Fruit fly (Drosophila melanogaster) whole organism, embryonic: ENCODE results near the gene CG45061.

Source experiments
- Bgb ChIP-seq: fragments of 200-800 bp; sonication (Bioruptor generic); IDR thresholded peaks from 2 replicates; pipeline ENCODE4 v1.3.6; 2022; ENCODE audit warnings: missing biosample characterization, missing genetic modification characterization; ENCODE audit not compliant: partially characterized antibody
- Blimp-1 ChIP-seq: fragments of 200-800 bp; sonication (Bioruptor generic); optimal IDR thresholded peaks from 3 replicates; lab custom pipeline; 2018; ENCODE audit warnings: missing biosample characterization, missing genetic modification characterization, mild to moderate bottlenecking, moderate library complexity, missing genetic modification reagents
- BtbVII ChIP-seq: fragments of 200-800 bp; sonication (Bioruptor generic); optimal IDR thresholded peaks from 3 replicates; lab custom pipeline; 2017; ENCODE audit warnings: missing biosample characterization, mild to moderate bottlenecking, missing genetic modification characterization
- CG10431 ChIP-seq: fragments of 200-800 bp; sonication (Bioruptor generic); optimal IDR thresholded peaks from 3 replicates; lab custom pipeline; 2018; ENCODE audit warnings: missing biosample characterization, mild to moderate bottlenecking, missing genetic modification characterization
- CG10543 ChIP-seq: fragments of 200-800 bp; sonication (Bioruptor generic); optimal IDR thresholded peaks from 3 replicates; lab custom pipeline; 2017; ENCODE audit warnings: missing biosample characterization, mild to moderate bottlenecking, missing genetic modification characterization, moderate library complexity
- CG12769 ChIP-seq: fragments of 200-800 bp; sonication (Bioruptor generic); optimal IDR thresholded peaks from 2 replicates; lab custom pipeline; 2019; ENCODE audit warnings: missing biosample characterization, mild to moderate bottlenecking, missing genetic modification characterization, moderate library complexity
- CG13894 ChIP-seq: fragments of 200-800 bp; sonication (Bioruptor generic); optimal IDR thresholded peaks from 3 replicates; lab custom pipeline; 2018; ENCODE audit warnings: missing biosample characterization, mild to moderate bottlenecking, missing genetic modification characterization, moderate library complexity
- CG15269 ChIP-seq: fragments of 200-800 bp; sonication (Bioruptor generic); optimal IDR thresholded peaks from 2 replicates; lab custom pipeline; 2018; ENCODE audit warnings: missing biosample characterization, mild to moderate bottlenecking, missing genetic modification characterization, moderate library complexity
- CG1603 ChIP-seq: fragments of 200-800 bp; sonication (Bioruptor generic); optimal IDR thresholded peaks from 2 replicates; lab custom pipeline; 2019; ENCODE audit warnings: missing biosample characterization, mild to moderate bottlenecking, missing genetic modification characterization, moderate library complexity
- CG18011 ChIP-seq: fragments of 200-800 bp; sonication (Bioruptor generic); optimal IDR thresholded peaks from 2 replicates; lab custom pipeline; 2017; ENCODE audit warnings: missing biosample characterization, missing genetic modification characterization, mild to moderate bottlenecking, moderate library complexity, missing genotype
- CG2678 ChIP-seq: fragments of 200-800 bp; sonication (Bioruptor generic); optimal IDR thresholded peaks from 3 replicates; lab custom pipeline; 2019; ENCODE audit warnings: missing biosample characterization, mild to moderate bottlenecking, missing genetic modification characterization, moderate library complexity
- CG2712 ChIP-seq: fragments of 200-800 bp; optimal IDR thresholded peaks from 3 replicates; lab custom pipeline; 2019; ENCODE audit warnings: missing biosample characterization, mild to moderate bottlenecking, missing genetic modification characterization, moderate library complexity
- CG32532 ChIP-seq: fragments of 200-800 bp; sonication (Bioruptor generic); IDR thresholded peaks from 2 replicates; pipeline ENCODE4 v1.3.6; 2022; ENCODE audit warnings: missing biosample characterization, missing genetic modification characterization
- CG34376 ChIP-seq: fragments of 200-800 bp; sonication (Bioruptor generic); optimal IDR thresholded peaks from 2 replicates; lab custom pipeline; 2018; ENCODE audit warnings: missing biosample characterization, mild to moderate bottlenecking, missing genetic modification characterization
- CG4360 ChIP-seq: fragments of 200-800 bp; sonication (Bioruptor generic); IDR thresholded peaks from 2 replicates; pipeline ENCODE4 v1.3.6; 2022; ENCODE audit warnings: missing biosample characterization, missing genetic modification characterization
- CG4617 ChIP-seq: fragments of 200-800 bp; sonication (Bioruptor generic); optimal IDR thresholded peaks from 3 replicates; lab custom pipeline; 2016; ENCODE audit warnings: missing biosample characterization, missing genetic modification characterization, borderline replicate concordance
- CG5180 ChIP-seq: fragments of 200-800 bp; sonication (Bioruptor generic); optimal IDR thresholded peaks from 3 replicates; lab custom pipeline; 2017; ENCODE audit warnings: missing biosample characterization, missing genetic modification characterization, mild to moderate bottlenecking, moderate library complexity, missing genetic modification reagents
- CG5245 ChIP-seq: fragments of 200-800 bp; sonication (Bioruptor generic); optimal IDR thresholded peaks from 3 replicates; lab custom pipeline; 2016; ENCODE audit warnings: missing biosample characterization, missing genetic modification characterization
- CG9215 ChIP-seq: fragments of 200-800 bp; sonication (Bioruptor generic); IDR thresholded peaks from 2 replicates; pipeline ENCODE4 v1.3.6; 2022; ENCODE audit warnings: missing biosample characterization, missing genetic modification characterization
- CG9932 ChIP-seq: fragments of 200-800 bp; sonication (Bioruptor generic); IDR thresholded peaks from 2 replicates; pipeline ENCODE4 v1.3.6; 2022; ENCODE audit warnings: missing biosample characterization, missing genetic modification characterization
- CTCF ChIP-seq: fragments of 200-800 bp; sonication (Bioruptor generic); optimal IDR thresholded peaks from 2 replicates; lab custom pipeline; 2017; ENCODE audit warnings: missing biosample characterization, mild to moderate bottlenecking, missing genetic modification characterization, moderate library complexity
- Dbx ChIP-seq: fragments of 200-800 bp; sonication (Bioruptor generic); IDR thresholded peaks from 3 replicates; pipeline ENCODE4 v1.3.6; 2022; ENCODE audit warnings: missing biosample characterization, missing genetic modification characterization
- Deaf1 ChIP-seq: fragments of 200-800 bp; optimal IDR thresholded peaks from 3 replicates; lab custom pipeline; 2019; ENCODE audit warnings: missing biosample characterization, mild to moderate bottlenecking, missing genetic modification characterization, moderate library complexity
- Drgx ChIP-seq: fragments of 200-800 bp; sonication (Bioruptor generic); IDR thresholded peaks from 2 replicates; pipeline ENCODE4 v1.3.6; 2022; ENCODE audit warnings: missing biosample characterization, missing genetic modification characterization
- Fer2 ChIP-seq: fragments of 200-800 bp; sonication (Bioruptor generic); optimal IDR thresholded peaks from 2 replicates; lab custom pipeline; 2018; ENCODE audit warnings: missing biosample characterization, mild to moderate bottlenecking, missing genetic modification characterization, moderate library complexity
- Hr3 ChIP-seq: fragments of 200-800 bp; sonication (Bioruptor generic); optimal IDR thresholded peaks from 3 replicates; lab custom pipeline; 2016; ENCODE audit warnings: missing biosample characterization, missing genetic modification characterization
- Jarid2 ChIP-seq: fragments of 200-800 bp; sonication (Bioruptor generic); optimal IDR thresholded peaks from 3 replicates; lab custom pipeline; 2017; ENCODE audit warnings: mild to moderate bottlenecking, missing biosample characterization, missing genetic modification reagents, missing genetic modification characterization
- MESR4 ChIP-seq: fragments of 200-800 bp; sonication (Bioruptor generic); optimal IDR thresholded peaks from 2 replicates; lab custom pipeline; 2018; ENCODE audit warnings: missing biosample characterization, mild to moderate bottlenecking, missing genetic modification characterization, moderate library complexity
- Mad ChIP-seq: fragments of 200-800 bp; sonication (Bioruptor generic); optimal IDR thresholded peaks from 2 replicates; lab custom pipeline; 2016; ENCODE audit warnings: missing biosample characterization, missing genetic modification characterization
- Med ChIP-seq: fragments of 200-800 bp; sonication (Bioruptor generic); peaks from one replicate; lab custom pipeline; 2016; ENCODE audit warnings: missing biosample characterization, missing genetic modification characterization, mild to moderate bottlenecking, inconsistent platforms, moderate library complexity
- al ChIP-seq: fragments of 200-800 bp; sonication (Bioruptor generic); IDR thresholded peaks from 2 replicates; pipeline ENCODE4 v1.3.6; 2022; ENCODE audit warnings: missing biosample characterization, missing genetic modification characterization
- chinmo ChIP-seq: fragments of 200-800 bp; sonication (Bioruptor generic); IDR thresholded peaks from 4 replicates; pipeline ENCODE4 v1.3.6; 2022; ENCODE audit warnings: missing biosample characterization, missing genetic modification characterization; ENCODE audit not compliant: partially characterized antibody
- crol ChIP-seq: fragments of 200-800 bp; sonication (Bioruptor generic); IDR thresholded peaks from 2 replicates; pipeline ENCODE4 v1.3.6; 2022; ENCODE audit warnings: missing biosample characterization, missing genetic modification characterization
- dm ChIP-seq: fragments of 200-800 bp; sonication (Bioruptor generic); optimal IDR thresholded peaks from 3 replicates; lab custom pipeline; 2016; ENCODE audit warnings: missing biosample characterization, missing genetic modification characterization
- dmrt99B ChIP-seq: fragments of 200-800 bp; sonication (Bioruptor generic); optimal IDR thresholded peaks from 2 replicates; lab custom pipeline; 2018; ENCODE audit warnings: missing biosample characterization, mild to moderate bottlenecking, missing genetic modification characterization, moderate library complexity
- dysf ChIP-seq: fragments of 200-800 bp; sonication (Bioruptor generic); IDR thresholded peaks from 3 replicates; pipeline ENCODE4 v1.3.6; 2022; ENCODE audit warnings: missing biosample characterization, missing genetic modification characterization
- lab ChIP-seq: fragments of 200-800 bp; sonication (Bioruptor generic); optimal IDR thresholded peaks from 3 replicates; lab custom pipeline; 2017; ENCODE audit warnings: missing biosample characterization, missing genetic modification characterization, mild to moderate bottlenecking, moderate library complexity, missing genetic modification reagents
- lola ChIP-seq, 3 experiments: fragments of >200 bp in 2 of 3; fragments of 200-800 bp in 1 of 3; sonication (Bioruptor generic) in 1 of 3; optimal IDR thresholded peaks; 2 replicates each; lab custom pipeline; 2017 to 2019; ENCODE audit warnings: missing biosample characterization in 3 of 3, missing genetic modification characterization in 3 of 3, mild to moderate bottlenecking in 1 of 3, moderate library complexity in 1 of 3
- nom ChIP-seq: fragments of 200-800 bp; sonication (Bioruptor generic); optimal IDR thresholded peaks from 2 replicates; lab custom pipeline; 2017; ENCODE audit warnings: missing biosample characterization, missing genetic modification characterization, mild to moderate bottlenecking, moderate library complexity, missing genetic modification reagents
- oc ChIP-seq: fragments of 200-800 bp; sonication (Bioruptor generic); optimal IDR thresholded peaks from 2 replicates; lab custom pipeline; 2018; ENCODE audit warnings: missing biosample characterization, mild to moderate bottlenecking, missing genetic modification characterization, moderate library complexity
- otp ChIP-seq: fragments of 200-800 bp; sonication (Bioruptor generic); IDR thresholded peaks from 3 replicates; pipeline ENCODE4, ENCODE4 v1.3.6; 2022; ENCODE audit warnings: missing biosample characterization, missing genetic modification characterization
- row ChIP-seq: fragments of 200-800 bp; sonication (Bioruptor generic); IDR thresholded peaks from 3 replicates; pipeline ENCODE4 v1.3.6; 2022; ENCODE audit warnings: missing biosample characterization, missing genetic modification characterization
- sc ChIP-seq, 3 experiments: fragments of >200 bp in 2 of 3; fragments of 200-800 bp in 1 of 3; sonication (Bioruptor generic) in 1 of 3; optimal IDR thresholded peaks; 2 replicates in 2 of 3; 3 replicates in 1 of 3; lab custom pipeline; 2017; ENCODE audit warnings: mild to moderate bottlenecking in 1 of 3, missing biosample characterization in 1 of 3, missing genetic modification characterization in 1 of 3, missing genetic modification reagents in 1 of 3
- so ChIP-seq: fragments of 200-800 bp; sonication (Bioruptor generic); IDR thresholded peaks from 3 replicates; pipeline ENCODE4 v1.3.6; 2022; ENCODE audit warnings: missing biosample characterization, missing genetic modification characterization
- sqz ChIP-seq: fragments of 200-800 bp; sonication (Bioruptor generic); optimal IDR thresholded peaks from 3 replicates; lab custom pipeline; 2018; ENCODE audit warnings: missing biosample characterization, mild to moderate bottlenecking, missing genetic modification characterization
- stwl ChIP-seq: fragments of 200-800 bp; sonication (Bioruptor generic); optimal IDR thresholded peaks from 3 replicates; lab custom pipeline; 2018; ENCODE audit warnings: missing biosample characterization, mild to moderate bottlenecking, missing genetic modification characterization, moderate library complexity
- tap ChIP-seq: fragments of 200-800 bp; optimal IDR thresholded peaks from 3 replicates; lab custom pipeline; 2019; ENCODE audit warnings: missing biosample characterization, mild to moderate bottlenecking, missing genetic modification characterization, moderate library complexity
- vvl ChIP-seq: fragments of 200-800 bp; sonication (Bioruptor generic); IDR thresholded peaks from 2 replicates; pipeline ENCODE4 v1.3.6; 2022; ENCODE audit warnings: missing biosample characterization, missing genetic modification characterization

Gene CG45061

DNA sequence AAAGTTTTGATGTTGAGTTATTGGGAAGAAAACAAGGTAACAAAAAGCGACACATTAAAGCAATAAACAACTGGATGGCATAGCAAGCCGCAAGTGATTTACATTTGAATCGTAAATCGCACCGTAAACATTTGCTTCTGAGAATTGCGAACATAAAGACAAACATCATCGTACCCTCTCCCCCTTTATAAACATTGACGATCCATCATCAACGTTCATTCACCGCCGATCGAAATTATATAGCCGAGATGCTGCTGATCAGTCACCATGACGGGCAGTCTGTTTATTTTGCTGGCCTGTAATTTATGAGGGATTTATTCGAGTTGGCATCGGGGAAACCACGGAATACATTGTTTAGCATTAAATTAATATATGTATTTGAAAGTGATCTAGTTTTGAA lies 13.9 kb upstream of the CG45061 start (continued):
- no peak for TF ChIP-seq lola (GFP tag; optimal IDR thresholded peaks at IDR 0.05; lab: Kevin White, UChicago)
- peak; percentile 2 for TF ChIP-seq CG15269 (tag; lab: Kevin White, UChicago)
- TF ChIP-seq CG4360 (GFP tag; lab: Robert Waterston, UW) = no peak
- no peak for TF ChIP-seq al (GFP tag; lab: Robert Waterston, UW)
- no peak for TF ChIP-seq CG5245 (GFP tag; lab: Kevin White, UChicago)
- no peak for TF ChIP-seq CTCF (GFP tag; lab: Kevin White, UChicago)
- no peak for TF ChIP-seq MESR4
- no peak for TF ChIP-seq dm
- no peak for TF ChIP-seq CG9215 (GFP tag; lab: Robert Waterston, UW)
- peak; percentile 79 for TF ChIP-seq CG13894 (tag; lab: Kevin White, UChicago)
- no peak for TF ChIP-seq CG10431

DNA sequence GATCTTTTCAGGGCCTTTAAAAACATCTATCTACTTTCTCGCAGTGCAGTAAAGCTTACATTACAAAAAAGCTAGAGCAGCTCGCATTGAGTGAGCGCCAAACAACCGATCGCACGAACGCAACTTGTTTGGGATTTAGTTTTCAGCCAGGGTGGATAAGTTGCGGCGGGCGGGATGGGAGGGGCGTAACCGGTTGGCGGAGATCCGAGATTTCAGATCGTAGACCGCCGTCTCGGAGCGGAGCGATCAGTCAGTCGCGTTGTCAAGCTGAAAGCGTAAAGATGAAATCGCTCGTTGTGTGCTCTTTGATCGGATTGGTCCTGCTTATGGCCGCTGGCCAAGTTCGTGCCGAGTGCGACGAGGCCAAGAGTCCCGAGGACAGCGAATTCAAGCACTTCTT lies 12.7 kb upstream of the CG45061 start, which contains the start of gene CG9691:
Gene CG9691 (plus strand): TSS at position 222 of the 400 bp plus-strand sequence.
- TF ChIP-seq CG9932 (GFP tag; lab: Robert Waterston, UW) (peak; percentile 12; the same call in 1 of the 2 replicates), sc (optimal IDR thresholded peaks at IDR 0.05; lab: Kevin White, UChicago) (no peak), sc (GFP tag; optimal IDR thresholded peaks at IDR 0.05; lab: Kevin White, UChicago) (no peak), sqz (no peak), CG34376 (GFP tag; lab: Kevin White, UChicago) (peak; percentile 3), BtbVII (GFP tag; lab: Kevin White, UChicago) (peak; percentile 9), CG13894 (tag; lab: Kevin White, UChicago) (peak; percentile 1), Fer2 (tag; lab: Kevin White, UChicago) (no peak), CG12769 (peak; percentile 28), Deaf1 (tag; lab: Kevin White, UChicago) (peak; percentile 83), CG2712 (tag; lab: Kevin White, UChicago) (peak; percentile 2), Jarid2 (GFP tag; lab: Kevin White, UChicago) (peak; percentile 63), Hr3 (GFP tag; lab: Kevin White, UChicago) (no peak), so (GFP tag; lab: Robert Waterston, UW) (0 out of 3 replicates have a peak, but pooled peaks have one; percentile 15), crol (GFP tag; lab: Robert Waterston, UW) (peak; percentile 78), nom (peak; percentile 62), stwl (tag; lab: Kevin White, UChicago) (no peak), lab (GFP tag; lab: Kevin White, UChicago) (peak; percentile 1), CG5180 (GFP tag; lab: Kevin White, UChicago) (peak; percentile 89), oc (peak; percentile 71), vvl (GFP tag; lab: Robert Waterston, UW) (0 out of 2 replicates have a peak, but pooled peaks have one; percentile 10), chinmo (GFP tag; lab: Robert Waterston, UW) (0 out of 4 replicates have a peak, but pooled peaks have one; percentile 40), dysf (peak; percentile 32; the same call in 1 of the 3 replicates), row (peak; percentile 27; the same call in 1 of the 3 replicates), Drgx (GFP tag; lab: Robert Waterston, UW) (peak; percentile 40; the same call in 1 of the 2 replicates), Mad (no peak), CG18011 (GFP tag; lab: Kevin White, UChicago) (no peak), Bgb (GFP tag; lab: Robert Waterston, UW) (peak; percentile 40; the same call in 1 of the 2 replicates), otp (GFP tag; lab: Robert Waterston, UW) (no peak), Dbx (0 out of 3 replicates have a peak, but pooled peaks have one; percentile 36), CG2678 (tag; lab: Kevin White, UChicago) (peak; percentile 26), CG1603 (tag; lab: Kevin White, UChicago) (no peak), dmrt99B (tag; lab: Kevin White, UChicago) (peak; percentile 3), CG32532 (GFP tag; lab: Robert Waterston, UW) (no peak), CG10543 (GFP tag; lab: Kevin White, UChicago) (peak; percentile 50), Blimp-1 (GFP tag; lab: Kevin White, UChicago) (peak; percentile 22), CG4617 (no peak), tap (tag; lab: Kevin White, UChicago) (peak; percentile 2), Med (GFP tag; lab: Kevin White, UChicago) (peak; percentile 3)
